Comparison of ENCODE assay signal across 1 worm cellular context in genomic region chrX:11511231-11511630, ce11.
A peak's percentile ranks its signal among the peaks of the same experiment; 100 is the strongest.
TF ChIP-seq lines count a peak whose summit lies in the region.

Gene ccdc-149, minus strand, starts transcription at chrX:11511451.

TF ChIP-seq in whole organism, L4 larva, 104 proteins besides CTCF, POLR2A, EP300 and RAD21 (continued from another document):
- TF ChIP-seq unc-62 (GFP tag; optimal IDR thresholded peaks at IDR 0.05 in 1 of 2; lab: Kevin White, UChicago), result no peak
- no peak for TF ChIP-seq unc-62 (tag; optimal IDR thresholded peaks at IDR 0.05; lab: Kevin White, UChicago)
- TF ChIP-seq hmg-1.1 (GFP tag; IDR thresholded peaks at IDR 0.05; lab: Robert Waterston, UW), result 0 out of 2 replicates have a peak, but pooled peaks have one; percentile 27
- no peak for TF ChIP-seq F10B5.3 (tag; optimal IDR thresholded peaks at IDR 0.05; lab: Kevin White, UChicago)
- peak; percentile 5; the same call in 1 of the 2 replicates for TF ChIP-seq dmd-6 (GFP tag; IDR thresholded peaks at IDR 0.05; lab: Robert Waterston, UW)
- no peak for TF ChIP-seq dpl-1 (GFP tag; optimal IDR thresholded peaks at IDR 0.05; lab: Kevin White, UChicago)
- TF ChIP-seq lsy-2 (tag; optimal IDR thresholded peaks at IDR 0.05; lab: Kevin White, UChicago), result no peak
- TF ChIP-seq nhr-111 (GFP tag; optimal IDR thresholded peaks at IDR 0.05; lab: Kevin White, UChicago), result no peak
